Fruit fly (Drosophila melanogaster): Measurements from ENCODE around the gene Src64B.

The Src64B gene

dm6 chr3L:4550153-4550802 lies 75.7 kb downstream of the Src64B start:
- TF ChIP-seq CTCF (optimal IDR thresholded peaks at IDR 0.05) (no peak), CG8478 (optimal IDR thresholded peaks at IDR 0.05) (no peak)

DNA sequence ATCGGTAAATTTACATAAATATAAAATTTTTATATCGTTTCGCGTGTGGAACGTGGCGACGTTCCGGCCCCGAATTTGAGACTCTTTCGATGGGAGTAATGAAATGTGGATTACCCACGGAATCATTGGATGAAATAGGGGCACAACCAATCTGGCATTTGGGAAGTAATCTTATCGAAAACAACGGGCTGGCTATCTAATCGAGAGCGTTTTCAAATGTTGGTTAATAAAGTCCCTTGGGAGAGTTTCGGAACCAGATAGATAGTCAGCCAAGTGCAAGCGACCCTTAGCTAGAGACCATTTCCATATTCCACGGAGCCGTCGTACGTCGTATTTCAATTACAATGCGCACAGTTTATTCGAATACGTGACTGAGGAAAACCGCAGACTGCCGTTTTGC lies 76.7 kb downstream of the Src64B start:
- TF ChIP-seq CG8478 (optimal IDR thresholded peaks at IDR 0.05) (no peak), CTCF (optimal IDR thresholded peaks at IDR 0.05) (no peak)

DNA sequence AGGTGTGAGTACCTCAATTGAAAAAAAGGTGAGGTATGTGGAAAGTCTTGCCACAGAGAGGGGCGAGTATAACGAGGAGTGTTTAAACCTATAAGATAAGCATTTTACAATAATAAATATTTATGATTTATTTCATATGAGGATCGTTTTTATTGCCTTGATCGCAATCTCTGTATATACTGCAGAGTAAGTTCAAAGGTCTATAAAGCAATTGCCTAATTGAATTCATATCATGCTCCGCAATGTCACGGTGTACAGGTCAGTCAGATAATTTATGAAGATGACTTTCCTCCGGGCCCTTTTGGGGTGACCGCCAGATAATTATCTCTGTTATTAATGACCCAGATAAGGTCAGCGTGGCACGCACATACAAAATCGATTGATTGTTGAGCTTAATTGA lies 77.6 kb downstream of the Src64B start:
- no peak for TF ChIP-seq CTCF (optimal IDR thresholded peaks at IDR 0.05)
- no peak for TF ChIP-seq CG8478 (optimal IDR thresholded peaks at IDR 0.05)

DNA sequence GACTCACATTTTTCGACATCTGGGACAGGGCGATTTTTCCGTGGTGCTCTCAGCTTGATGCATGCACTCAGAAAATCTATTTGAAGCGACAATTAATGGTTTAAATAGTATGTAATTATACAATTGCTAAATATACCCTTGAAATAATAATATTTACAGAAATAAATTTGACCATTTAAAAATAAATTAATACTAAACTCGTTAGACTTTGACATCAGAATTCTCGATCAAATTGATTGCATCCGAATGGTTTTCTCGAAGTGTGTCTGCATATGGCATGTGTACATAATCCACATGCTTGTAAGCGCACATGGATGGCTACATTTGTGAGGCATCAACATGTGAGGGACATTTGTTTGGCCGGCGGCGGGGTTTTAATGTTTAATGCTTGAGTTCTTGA lies 79.3 kb downstream of the Src64B start:
- TF ChIP-seq CTCF (optimal IDR thresholded peaks at IDR 0.05) (no peak), CG8478 (optimal IDR thresholded peaks at IDR 0.05) (no peak)

- TF ChIP-seq CG8478 (optimal IDR thresholded peaks at IDR 0.05), result no peak
- TF ChIP-seq CTCF (optimal IDR thresholded peaks at IDR 0.05), result no peak
Measured at dm6 chr3L:4545731-4546130, 80.3 kb downstream of the Src64B start.

DNA sequence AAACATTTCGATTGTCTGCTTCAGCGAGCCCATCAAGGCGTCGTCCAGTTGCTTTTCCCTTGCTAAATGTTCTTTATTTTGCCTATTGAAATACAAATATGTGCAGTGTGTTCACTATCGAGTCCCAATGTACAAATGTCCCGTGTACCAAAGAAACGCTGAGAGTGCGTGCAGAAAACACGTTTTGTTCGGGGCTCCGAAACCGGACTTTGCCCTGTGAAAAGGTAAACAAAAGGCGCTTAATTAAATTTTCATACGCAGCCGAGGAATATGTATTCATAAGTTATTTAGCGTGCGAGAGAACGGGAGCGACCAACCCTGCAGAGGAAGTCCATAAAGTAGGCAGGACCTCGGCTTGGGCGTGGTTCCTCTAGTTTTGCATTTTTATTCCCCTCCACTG lies 80.9 kb downstream of the Src64B start:
- TF ChIP-seq CTCF (optimal IDR thresholded peaks at IDR 0.05), result no peak
- no peak for TF ChIP-seq CG8478 (optimal IDR thresholded peaks at IDR 0.05)

dm6 chr3L:4544633-4545032 lies 81.4 kb downstream of the Src64B start:
- no peak for TF ChIP-seq CG8478 (optimal IDR thresholded peaks at IDR 0.05)
- no peak for TF ChIP-seq CTCF (optimal IDR thresholded peaks at IDR 0.05)

dm6 chr3L:4543807-4544197 lies 82.2 kb downstream of the Src64B start:
- no peak for TF ChIP-seq CTCF (optimal IDR thresholded peaks at IDR 0.05)
- TF ChIP-seq CG8478 (optimal IDR thresholded peaks at IDR 0.05), result no peak

DNA sequence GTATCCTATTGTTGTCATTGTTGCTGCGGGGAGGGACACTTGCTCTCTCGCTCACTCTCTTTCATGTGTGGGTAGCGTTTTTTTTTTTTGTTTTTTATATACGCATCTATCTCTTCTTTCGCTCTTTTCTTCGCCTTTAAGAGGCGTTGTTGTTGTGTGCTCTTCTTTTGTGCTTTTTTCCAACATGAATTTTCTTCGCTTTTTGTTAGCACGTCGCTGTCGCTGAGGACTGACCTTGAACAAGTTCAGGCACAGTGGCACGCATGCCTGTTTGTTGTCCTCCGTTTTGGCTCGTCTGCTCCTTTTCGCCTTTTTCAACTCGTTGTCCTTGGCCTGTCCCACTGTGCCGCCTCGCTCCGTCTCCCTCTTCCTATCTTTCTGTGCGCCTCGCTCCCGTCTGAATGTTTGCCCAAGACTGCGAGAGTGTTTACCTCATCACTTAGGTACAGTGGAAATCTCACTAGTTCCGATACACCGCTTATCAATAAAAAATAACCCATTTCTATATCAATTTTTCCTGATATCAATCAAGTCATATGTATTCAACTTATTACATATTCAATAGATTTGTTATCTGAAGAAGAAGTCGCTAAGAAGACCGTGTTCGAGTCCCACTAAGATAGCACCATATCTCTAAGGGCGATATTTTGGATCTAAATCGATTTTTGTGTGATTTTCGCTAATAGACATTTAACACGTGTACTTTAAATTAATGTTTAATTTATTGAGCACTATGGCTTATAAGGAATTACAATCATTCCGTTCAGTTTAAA lies 82.8 kb downstream of the Src64B start:
- TF ChIP-seq CG8478 (optimal IDR thresholded peaks at IDR 0.05) (no peak), CTCF (optimal IDR thresholded peaks at IDR 0.05) (no peak)

- no peak for TF ChIP-seq CG8478 (optimal IDR thresholded peaks at IDR 0.05)
- no peak for TF ChIP-seq CTCF (optimal IDR thresholded peaks at IDR 0.05)
Measured at dm6 chr3L:4542530-4542929, 83.5 kb downstream of the Src64B start.

Measured in S2 (cell line).